Fruit fly (Drosophila melanogaster): ENCODE measurements around the gene CG7632.

Gene CG7632

DNA sequence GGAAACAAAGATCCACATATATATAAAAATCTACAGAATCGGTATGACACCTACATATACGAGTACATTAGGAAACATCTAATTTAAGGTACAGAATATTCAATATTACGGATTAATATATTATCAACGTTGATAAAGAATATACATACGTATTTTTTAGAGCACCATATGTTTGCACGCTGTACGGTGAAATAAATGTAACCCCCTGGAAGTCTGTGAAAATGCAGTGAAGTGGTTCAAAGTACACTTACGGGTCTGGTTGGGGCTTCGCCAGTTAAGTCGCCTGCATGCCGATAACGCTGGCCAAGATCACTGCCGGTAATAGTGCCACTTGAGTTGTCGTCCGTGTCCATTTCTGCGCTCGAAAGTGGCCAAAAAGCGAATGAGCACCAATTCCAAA, 838 bp upstream of the CG7632 start:
- TF ChIP-seq fru (GFP tag; optimal IDR thresholded peaks at IDR 0.05) = no peak
- peak; percentile 35 for TF ChIP-seq Hnf4 (GFP tag; optimal IDR thresholded peaks at IDR 0.05)
- no peak for TF ChIP-seq Rel (GFP tag; optimal IDR thresholded peaks at IDR 0.05)
- TF ChIP-seq Rel (tag; optimal IDR thresholded peaks at IDR 0.05) = no peak
- TF ChIP-seq Dif (GFP tag; optimal IDR thresholded peaks at IDR 0.05; ENCODE audit: partially characterized antibody) = peak; percentile 28
- no peak for TF ChIP-seq psq (GFP tag; optimal IDR thresholded peaks at IDR 0.05)
- no peak for TF ChIP-seq dl (GFP tag; optimal IDR thresholded peaks at IDR 0.05; ENCODE audit: insufficient read depth in 1 of 2, partially characterized antibody in 2 of 2)

DNA sequence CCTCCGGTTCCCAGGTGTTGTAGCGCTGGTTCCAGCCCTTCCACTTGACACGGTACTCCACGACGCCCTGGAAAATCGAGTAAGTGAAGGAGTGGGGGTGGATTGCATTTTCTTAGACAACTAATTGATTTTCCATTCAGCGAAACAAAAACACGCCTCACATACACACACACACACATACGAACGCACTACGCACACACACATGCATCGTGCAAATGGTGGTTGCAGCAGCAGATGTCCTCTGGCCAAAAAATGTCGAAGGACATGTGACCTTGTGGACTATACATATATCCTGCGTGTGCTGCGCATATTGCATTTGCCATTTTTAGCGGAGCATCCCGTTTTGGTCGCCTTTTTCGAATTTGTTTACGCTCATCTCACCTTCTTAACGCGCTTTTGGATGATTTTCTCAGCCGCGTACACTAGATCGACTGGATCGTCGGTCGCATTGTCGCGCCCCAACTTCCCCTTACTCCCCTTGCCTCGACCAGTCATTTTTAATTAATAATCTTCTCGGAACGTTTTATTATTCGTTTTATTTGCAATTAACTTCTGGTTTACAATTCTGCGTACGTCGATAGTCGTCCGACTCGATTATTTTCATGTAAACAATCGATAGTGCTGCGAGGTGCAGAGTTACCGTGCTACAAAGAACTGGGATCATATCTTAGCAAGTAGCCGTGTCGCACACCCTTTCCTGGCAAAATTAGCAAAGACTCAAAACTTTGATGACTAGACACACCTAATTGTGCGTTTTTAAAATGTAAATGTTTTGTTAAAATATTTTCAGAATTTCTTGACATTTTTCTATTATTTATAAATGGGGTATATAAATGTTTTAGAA, 13.1 kb downstream of the CG7632 start, which contains the start of gene Pc:
Gene Pc, minus strand, starts transcription at position 605 of the 844 bp plus-strand sequence.
- TF ChIP-seq Hr83 (GFP tag; optimal IDR thresholded peaks at IDR 0.05; ENCODE audit: poor library complexity, severe bottlenecking) (peak; percentile 38), Dfd (GFP tag; optimal IDR thresholded peaks at IDR 0.05) (no peak), Myc (optimal IDR thresholded peaks at IDR 0.05) (peak; percentile 6), Vsx2 (GFP tag; optimal IDR thresholded peaks at IDR 0.05; ENCODE audit: partially characterized antibody) (peak; percentile 44), N (GFP tag; optimal IDR thresholded peaks at IDR 0.05) (peak; percentile 37), foxo (GFP tag; optimal IDR thresholded peaks at IDR 0.05) (no peak), HLH106 (tag; optimal IDR thresholded peaks at IDR 0.05) (peak; percentile 22), h (GFP tag; optimal IDR thresholded peaks at IDR 0.05) (peak; percentile 20), Dif (GFP tag; optimal IDR thresholded peaks at IDR 0.05; ENCODE audit: partially characterized antibody) (no peak)

DNA sequence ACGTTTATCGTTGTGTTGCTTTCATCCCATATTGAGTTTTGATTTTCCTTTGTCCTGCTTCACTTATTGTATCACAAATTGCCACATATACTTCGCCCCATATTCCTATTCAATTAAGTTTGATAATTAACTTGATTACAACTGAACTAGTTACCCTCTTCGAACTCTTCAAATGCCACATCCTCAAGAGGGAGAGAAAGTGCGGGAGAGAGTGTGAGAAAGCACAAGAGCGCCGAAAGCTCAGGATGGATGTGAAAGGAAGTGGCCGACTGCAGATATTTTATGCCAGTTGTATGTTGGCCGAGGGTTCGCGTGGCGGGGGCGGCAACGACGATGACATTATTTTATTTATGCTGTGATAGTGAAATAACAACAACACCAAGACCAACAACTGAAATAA, 14.0 kb downstream of the CG7632 start, which contains the start of gene Rab26:
Gene Rab26, plus strand, starts transcription at position 301 of the 400 bp plus-strand sequence.
- TF ChIP-seq pan (optimal IDR thresholded peaks at IDR 0.05) = no peak
- no peak for TF ChIP-seq woc (GFP tag; optimal IDR thresholded peaks at IDR 0.05)
- TF ChIP-seq Hnf4 (GFP tag; optimal IDR thresholded peaks at IDR 0.05) = no peak

DNA sequence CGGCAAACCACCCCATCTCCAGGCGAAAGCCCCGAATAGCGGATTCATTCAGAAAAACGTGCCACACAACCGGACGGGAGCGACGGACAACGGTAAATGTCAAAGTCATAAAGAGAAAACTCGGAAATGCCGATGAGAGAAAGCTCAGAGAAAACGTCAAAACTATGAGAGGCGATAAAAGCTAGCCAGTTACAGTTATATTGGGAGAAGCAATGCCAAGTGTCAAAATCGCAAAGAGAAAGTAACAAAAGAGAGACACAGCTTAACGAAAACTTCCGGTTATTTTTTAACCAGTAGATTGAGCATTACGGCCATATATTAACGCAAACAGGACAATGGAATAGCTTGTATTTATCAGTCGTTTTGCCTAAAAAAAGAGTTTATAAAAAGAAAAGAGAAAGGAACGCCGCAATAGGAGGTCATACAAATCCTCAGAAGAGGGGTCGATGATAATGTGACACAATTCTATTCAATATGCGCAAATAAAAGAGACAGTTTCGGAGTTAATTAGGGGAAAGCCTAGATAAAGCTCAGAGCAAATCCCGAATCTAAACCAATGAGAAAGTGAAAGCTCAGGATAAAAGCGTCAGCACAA, 14.9 kb downstream of the CG7632 start:
- no peak for TF ChIP-seq psq (GFP tag; optimal IDR thresholded peaks at IDR 0.05)
- no peak for TF ChIP-seq rgr (GFP tag; optimal IDR thresholded peaks at IDR 0.05)
- TF ChIP-seq Mio (GFP tag; optimal IDR thresholded peaks at IDR 0.05) = no peak
- no peak for TF ChIP-seq fru (GFP tag; optimal IDR thresholded peaks at IDR 0.05)
- no peak for TF ChIP-seq sage (GFP tag; optimal IDR thresholded peaks at IDR 0.05)
- TF ChIP-seq woc (GFP tag; optimal IDR thresholded peaks at IDR 0.05) = no peak
- no peak for TF ChIP-seq Jra (GFP tag; optimal IDR thresholded peaks at IDR 0.05)
- no peak for TF ChIP-seq Vsx2 (GFP tag; optimal IDR thresholded peaks at IDR 0.05; ENCODE audit: partially characterized antibody)
- no peak for TF ChIP-seq Dif (GFP tag; optimal IDR thresholded peaks at IDR 0.05; ENCODE audit: partially characterized antibody)
- TF ChIP-seq sv (GFP tag; optimal IDR thresholded peaks at IDR 0.05) = no peak
- no peak for TF ChIP-seq N (GFP tag; optimal IDR thresholded peaks at IDR 0.05)
- no peak for TF ChIP-seq foxo (GFP tag; optimal IDR thresholded peaks at IDR 0.05)
- TF ChIP-seq lola (GFP tag; optimal IDR thresholded peaks at IDR 0.05) = no peak
- TF ChIP-seq jim (GFP tag; optimal IDR thresholded peaks at IDR 0.05) = no peak
- TF ChIP-seq CG32264 (GFP tag; optimal IDR thresholded peaks at IDR 0.05) = no peak
- TF ChIP-seq Sp1 (GFP tag; optimal IDR thresholded peaks at IDR 0.05) = no peak
- no peak for TF ChIP-seq HLH106 (tag; optimal IDR thresholded peaks at IDR 0.05)
- no peak for TF ChIP-seq Myc (optimal IDR thresholded peaks at IDR 0.05)
- no peak for TF ChIP-seq dl (GFP tag; optimal IDR thresholded peaks at IDR 0.05; ENCODE audit: insufficient read depth in 1 of 2, partially characterized antibody in 2 of 2)
- TF ChIP-seq Dfd (GFP tag; optimal IDR thresholded peaks at IDR 0.05) = no peak

DNA sequence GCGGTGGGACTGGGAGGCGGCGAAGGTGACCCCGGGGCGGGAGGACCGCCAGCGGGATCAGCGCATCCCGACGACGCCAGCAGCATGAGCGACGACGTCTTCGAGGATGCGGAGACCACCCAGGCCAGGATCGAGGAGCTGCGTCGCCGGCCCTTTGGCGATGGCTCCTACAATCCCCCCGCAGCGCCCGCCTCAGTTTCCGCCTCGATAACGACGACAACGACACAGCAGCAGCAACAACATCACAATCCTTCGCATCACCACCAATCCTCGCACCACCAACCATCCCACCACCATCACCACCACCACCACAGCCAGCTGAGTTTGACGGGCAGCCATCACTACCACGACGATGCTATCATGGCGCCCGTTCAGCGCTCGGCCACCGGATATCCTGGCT, 15.5 kb downstream of the CG7632 start:
- TF ChIP-seq Dif (GFP tag; optimal IDR thresholded peaks at IDR 0.05; ENCODE audit: partially characterized antibody) (no peak), OdsH (GFP tag; optimal IDR thresholded peaks at IDR 0.05) (no peak), Dfd (GFP tag; optimal IDR thresholded peaks at IDR 0.05) (peak; percentile 98)
